Fruit fly (Drosophila melanogaster): ENCODE results near the gene CG14566.
A peak's percentile ranks its signal among the peaks of the same experiment; 100 is the strongest.

CG14566 gene

dm6 chr3L:21738175-21739016 is 1.7 kb downstream of the CG14566 start, which contains the start of gene CG14567 (continued):
- TF ChIP-seq gem (tag; optimal IDR thresholded peaks at IDR 0.05) (peak; percentile 63), otp (GFP tag; IDR thresholded peaks at IDR 0.05) (no peak), Ets65A (GFP tag) (no peak), Fer3 (tag; optimal IDR thresholded peaks at IDR 0.05) (no peak), Oli (tag; optimal IDR thresholded peaks at IDR 0.05) (peak; percentile 37), PHDP (tag; optimal IDR thresholded peaks at IDR 0.05) (peak; percentile 36), CG10979 (tag; optimal IDR thresholded peaks at IDR 0.05) (peak; percentile 29), Dbx (GFP tag; IDR thresholded peaks at IDR 0.05) (no peak), twi (tag; optimal IDR thresholded peaks at IDR 0.05) (no peak), az2 (GFP tag; optimal IDR thresholded peaks at IDR 0.05) (peak; percentile 48), CG11456 (GFP tag; IDR thresholded peaks at IDR 0.05) (no peak), CG9932 (GFP tag; IDR thresholded peaks at IDR 0.05) (peak; percentile 44; the same call in 1 of the 2 replicates), CG31441 (GFP tag; IDR thresholded peaks at IDR 0.05) (peak; percentile 37; the same call in 1 of the 2 replicates), ewg (GFP tag; optimal IDR thresholded peaks at IDR 0.05) (peak; percentile 30), CG3163 (GFP tag; optimal IDR thresholded peaks at IDR 0.05) (no peak), CG4282 (GFP tag; optimal IDR thresholded peaks at IDR 0.05) (no peak), peb (GFP tag; IDR thresholded peaks at IDR 0.05) (no peak), ssp (GFP tag; IDR thresholded peaks at IDR 0.05) (no peak), gcm2 (GFP tag; optimal IDR thresholded peaks at IDR 0.05) (no peak), CG16779 (GFP tag; IDR thresholded peaks at IDR 0.05) (no peak), pros (GFP tag; optimal IDR thresholded peaks at IDR 0.05) (no peak), CG4820 (GFP tag; optimal IDR thresholded peaks at IDR 0.05) (peak; percentile 1), Dad (GFP tag; optimal IDR thresholded peaks at IDR 0.05) (no peak), HHEX (GFP tag; optimal IDR thresholded peaks at IDR 0.05) (no peak), CG6689 (GFP tag; IDR thresholded peaks at IDR 0.05) (peak; percentile 30; the same call in 1 of the 2 replicates), hbn (GFP tag; IDR thresholded peaks at IDR 0.05; ENCODE audit: partially characterized antibody) (no peak), CG32772 (GFP tag; IDR thresholded peaks at IDR 0.05) (peak; percentile 51; the same call in 1 of the 2 replicates), Hr78 (GFP tag; optimal IDR thresholded peaks at IDR 0.05) (no peak), CG11247 (GFP tag; IDR thresholded peaks at IDR 0.05) (peak; percentile 48; the same call in 1 of the 2 replicates), Doc3 (GFP tag; IDR thresholded peaks at IDR 0.05; ENCODE audit: partially characterized antibody) (no peak), oc (tag; optimal IDR thresholded peaks at IDR 0.05) (peak; percentile 65), fd96Cb (tag; optimal IDR thresholded peaks at IDR 0.05) (peak; percentile 33), CG11504 (tag; optimal IDR thresholded peaks at IDR 0.05) (peak; percentile 71), bigmax (GFP tag; optimal IDR thresholded peaks at IDR 0.05) (no peak), BtbVII (GFP tag; optimal IDR thresholded peaks at IDR 0.05) (no peak), ATbp (GFP tag; optimal IDR thresholded peaks at IDR 0.05) (peak; percentile 42), Neu2 (GFP tag; optimal IDR thresholded peaks at IDR 0.05; ENCODE audit: borderline replicate concordance) (no peak), Rfx (GFP tag; IDR thresholded peaks at IDR 0.05) (peak; percentile 43; the same call in 1 of the 2 replicates), al (GFP tag; IDR thresholded peaks at IDR 0.05) (0 out of 2 replicates have a peak, but pooled peaks have one; percentile 13), B-H2 (GFP tag; optimal IDR thresholded peaks at IDR 0.05) (no peak), CG17829 (tag; optimal IDR thresholded peaks at IDR 0.05) (no peak), Antp (GFP tag; optimal IDR thresholded peaks at IDR 0.05) (no peak), BEAF-32 (GFP tag; optimal IDR thresholded peaks at IDR 0.05) (no peak), gce (GFP tag; IDR thresholded peaks at IDR 0.05) (0 out of 3 replicates have a peak, but pooled peaks have one; percentile 42), toy (GFP tag; IDR thresholded peaks at IDR 0.05) (no peak), CG32767 (GFP tag; IDR thresholded peaks at IDR 0.05) (peak; percentile 34; the same call in 1 of the 2 replicates), Ada2b (GFP tag; IDR thresholded peaks at IDR 0.05) (peak; percentile 35; the same call in 1 of the 2 replicates), stc (GFP tag; IDR thresholded peaks at IDR 0.05) (peak; percentile 38; the same call in 1 of the 2 replicates), tin (GFP tag; optimal IDR thresholded peaks at IDR 0.05) (peak; percentile 13)
